Worm (Caenorhabditis elegans) whole organism, L3 larva: Measurements from ENCODE around the gene C05E11.3.
A peak's percentile ranks its signal among the peaks of the same experiment; 100 is the strongest.

Experiments
- R02D3.7 ChIP-seq: fragments of 150-350 bp; optimal IDR thresholded peaks from 2 replicates; lab custom pipeline; 2014; ENCODE audit warnings: missing biosample characterization, missing genetic modification characterization
- ceh-82 ChIP-seq: fragments of 150-350 bp; optimal IDR thresholded peaks from 2 replicates; lab custom pipeline; 2014; ENCODE audit warnings: missing biosample characterization, missing genetic modification characterization
- ceh-9 ChIP-seq: sonication (generic microtip); optimal IDR thresholded peaks from 2 replicates; lab custom pipeline; 2018; ENCODE audit warnings: missing biosample characterization, missing genetic modification characterization
- egl-27 ChIP-seq: sonication (generic microtip); optimal IDR thresholded peaks from 4 replicates; lab custom pipeline; 2017; ENCODE audit warnings: missing biosample characterization, missing genetic modification reagents, missing genetic modification characterization
- egl-5 ChIP-seq: fragments of 150-350 bp; optimal IDR thresholded peaks from 2 replicates; lab custom pipeline; 2017; ENCODE audit warnings: missing biosample characterization, missing genetic modification reagents, missing genetic modification characterization, inconsistent platforms
- elt-1 ChIP-seq: fragments of 150-350 bp; optimal IDR thresholded peaks from 2 replicates; lab custom pipeline; 2014; ENCODE audit warnings: missing biosample characterization, missing genetic modification characterization
- elt-2 ChIP-seq: sonication (generic microtip); optimal IDR thresholded peaks from 2 replicates; lab custom pipeline; 2016; ENCODE audit warnings: missing genetic modification reagents, mild to moderate bottlenecking, missing genetic modification characterization, missing compliant biosample characterization
- elt-3 ChIP-seq, 3 experiments: fragments of 150-350 bp in 1 of 3; sonication (generic microtip) in 2 of 3; optimal IDR thresholded peaks; 2 replicates in 2 of 3; 4 replicates in 1 of 3; lab custom pipeline; 2014 to 2017; ENCODE audit warnings: missing biosample characterization in 3 of 3, missing genetic modification characterization in 3 of 3
- fkh-10 ChIP-seq: sonication (generic microtip); optimal IDR thresholded peaks from 2 replicates; lab custom pipeline; 2017; ENCODE audit warnings: missing biosample characterization, missing genetic modification reagents, missing genetic modification characterization
- fkh-2 ChIP-seq: fragments of 150-350 bp; optimal IDR thresholded peaks from 2 replicates; lab custom pipeline; 2014; ENCODE audit warnings: missing biosample characterization, missing genetic modification reagents, missing genetic modification characterization
- hmg-11 ChIP-seq: sonication (generic microtip); optimal IDR thresholded peaks from 2 replicates; lab custom pipeline; 2016; ENCODE audit warnings: missing genetic modification characterization, missing compliant biosample characterization
- jun-1 ChIP-seq: fragments of 150-350 bp; optimal IDR thresholded peaks from 2 replicates; lab custom pipeline; 2014; ENCODE audit warnings: missing biosample characterization, missing genetic modification reagents, missing genetic modification characterization
- lin-15B ChIP-seq: fragments of 150-350 bp; optimal IDR thresholded peaks from 2 replicates; lab custom pipeline; 2014; ENCODE audit warnings: missing biosample characterization, missing genetic modification characterization
- lin-39 ChIP-seq: fragments of 150-350 bp; optimal IDR thresholded peaks from 2 replicates; lab custom pipeline; 2018; ENCODE audit warnings: missing biosample characterization, missing genetic modification reagents, missing genetic modification characterization
- lsy-12 ChIP-seq: sonication (generic microtip); optimal IDR thresholded peaks from 2 replicates; lab custom pipeline; 2016; ENCODE audit warnings: mild to moderate bottlenecking, missing genetic modification characterization, missing compliant biosample characterization
- mdl-1 ChIP-seq: fragments of 150-350 bp; optimal IDR thresholded peaks from 2 replicates; lab custom pipeline; 2014; ENCODE audit warnings: missing biosample characterization, missing genetic modification characterization
- mml-1 ChIP-seq: fragments of 150-350 bp; sonication (generic microtip); optimal IDR thresholded peaks from 3 replicates; lab custom pipeline; 2014; ENCODE audit warnings: missing biosample characterization, missing genetic modification characterization
- nfya-1 ChIP-seq: sonication (generic microtip); optimal IDR thresholded peaks from 2 replicates; lab custom pipeline; 2017; ENCODE audit warnings: missing genetic modification characterization, mild to moderate bottlenecking, missing compliant biosample characterization, antibody characterized with exemption, moderate library complexity; ENCODE audit not compliant: insufficient read depth
- nhr-11 ChIP-seq: fragments of 150-350 bp; optimal IDR thresholded peaks from 2 replicates; lab custom pipeline; 2014; ENCODE audit warnings: missing biosample characterization, missing genetic modification characterization
- nhr-12 ChIP-seq: fragments of 150-350 bp; optimal IDR thresholded peaks from 2 replicates; lab custom pipeline; 2014; ENCODE audit warnings: missing biosample characterization, missing genetic modification characterization
- nhr-23 ChIP-seq: fragments of 150-350 bp; optimal IDR thresholded peaks from 2 replicates; lab custom pipeline; 2014; ENCODE audit warnings: missing biosample characterization, missing genetic modification reagents, missing genetic modification characterization
- nhr-237 ChIP-seq: fragments of 150-350 bp; optimal IDR thresholded peaks from 2 replicates; lab custom pipeline; 2014; ENCODE audit warnings: missing biosample characterization, missing genetic modification characterization
- nhr-25 ChIP-seq: sonication (generic microtip); optimal IDR thresholded peaks from 2 replicates; lab custom pipeline; 2017; ENCODE audit warnings: missing biosample characterization, missing genetic modification characterization
- nhr-67 ChIP-seq: fragments of 150-350 bp; optimal IDR thresholded peaks from 2 replicates; lab custom pipeline; 2014; ENCODE audit warnings: missing biosample characterization, missing genetic modification characterization
- nhr-76 ChIP-seq: fragments of 150-350 bp; sonication (generic microtip); optimal IDR thresholded peaks from 5 replicates; lab custom pipeline; 2014; ENCODE audit warnings: missing biosample characterization, missing genetic modification characterization
- nhr-77 ChIP-seq: fragments of 150-350 bp; optimal IDR thresholded peaks from 2 replicates; lab custom pipeline; 2014; ENCODE audit warnings: missing biosample characterization, missing genetic modification characterization
- pqm-1 ChIP-seq: fragments of 150-350 bp; optimal IDR thresholded peaks from 2 replicates; lab custom pipeline; 2017; ENCODE audit warnings: missing biosample characterization, missing genetic modification characterization, inconsistent platforms
- skn-1 ChIP-seq: fragments of 150-350 bp; optimal IDR thresholded peaks from 2 replicates; lab custom pipeline; 2014; ENCODE audit warnings: missing biosample characterization, missing genetic modification characterization
- snpc-4 ChIP-seq: fragments of 150-350 bp; optimal IDR thresholded peaks from 2 replicates; lab custom pipeline; 2014; ENCODE audit warnings: missing biosample characterization, missing genetic modification characterization
- tbx-2 ChIP-seq: sonication (generic microtip); optimal IDR thresholded peaks from 2 replicates; lab custom pipeline; 2016; ENCODE audit warnings: mild to moderate bottlenecking, missing genetic modification characterization, missing compliant biosample characterization
- unc-39 ChIP-seq: sonication (generic microtip); optimal IDR thresholded peaks from 4 replicates; lab custom pipeline; 2017; ENCODE audit warnings: missing biosample characterization, missing genetic modification characterization
- unc-62 ChIP-seq: fragments of 150-350 bp; sonication (generic microtip); optimal IDR thresholded peaks from 4 replicates; lab custom pipeline; 2014; ENCODE audit warnings: missing biosample characterization, missing genetic modification reagents, missing genetic modification characterization
- zag-1 ChIP-seq: fragments of 150-350 bp; optimal IDR thresholded peaks from 2 replicates; lab custom pipeline; 2014; ENCODE audit warnings: missing biosample characterization, missing genetic modification characterization
- ztf-11 ChIP-seq: fragments of 150-350 bp; optimal IDR thresholded peaks from 2 replicates; lab custom pipeline; 2014; ENCODE audit warnings: missing biosample characterization, missing genetic modification characterization
- ztf-4 ChIP-seq: fragments of 150-350 bp; optimal IDR thresholded peaks from 2 replicates; lab custom pipeline; 2014; ENCODE audit warnings: missing biosample characterization, missing genetic modification characterization

Gene C05E11.3

DNA sequence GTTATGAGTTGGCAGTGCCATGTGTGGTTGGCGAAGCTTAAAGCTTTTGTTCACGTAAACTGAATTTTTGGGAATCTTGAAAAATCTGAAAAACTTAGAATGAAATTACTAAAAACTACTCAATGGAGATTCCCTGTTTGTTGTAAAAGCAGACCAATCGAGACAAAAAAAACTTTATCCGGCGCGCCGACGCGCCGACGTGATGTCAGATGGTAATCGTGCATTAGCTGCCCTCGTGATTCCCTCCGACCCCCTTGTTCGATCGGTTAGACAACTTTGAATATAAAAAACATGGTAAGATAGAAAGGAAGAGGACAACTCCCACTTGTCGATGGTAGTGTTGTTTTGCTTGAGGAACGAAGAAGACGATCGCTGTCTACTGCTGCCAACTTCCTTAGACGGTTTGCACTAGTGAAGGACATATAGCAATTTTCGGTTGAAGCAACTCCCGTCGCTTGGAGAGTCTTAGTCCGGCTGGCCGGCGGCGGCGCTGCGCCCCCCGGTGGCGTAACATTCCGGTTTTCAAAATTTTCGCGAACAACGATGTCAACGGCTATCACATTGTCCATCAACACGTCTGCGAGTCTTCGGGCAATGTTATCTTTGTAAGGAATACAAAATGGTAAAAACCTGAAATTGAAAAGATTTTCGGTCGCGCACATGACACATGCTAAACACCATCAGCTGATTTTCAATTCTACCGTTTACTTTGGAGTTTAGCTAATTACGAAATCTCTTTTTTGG lies 28.0 kb upstream of the C05E11.3 start, which contains the start of gene C07A12.18:
C07A12.18 (minus strand) TSS at position 51 of the 744 bp plus-strand sequence.
- TF ChIP-seq elt-1 (tag; lab: Kevin White, UChicago) (peak; percentile 14), unc-62 (no peak)

DNA sequence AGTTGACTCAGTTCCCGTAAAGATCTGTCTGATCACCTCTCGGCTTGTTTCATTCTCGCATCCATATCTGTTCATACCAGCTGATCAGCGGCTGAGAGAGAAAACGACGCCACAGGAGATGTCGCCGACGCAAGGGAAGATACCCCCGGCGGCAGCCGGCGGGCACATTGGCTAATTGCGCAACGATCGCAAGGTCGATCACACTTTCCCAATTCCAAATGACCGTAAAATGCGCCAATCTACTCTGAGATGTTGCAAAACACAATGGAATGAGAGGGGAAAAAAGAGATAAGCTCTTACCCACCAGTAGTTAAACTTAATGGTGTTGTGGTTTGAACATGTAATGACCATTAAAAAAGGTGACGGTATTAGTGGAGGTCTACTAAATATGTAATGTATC lies 27.1 kb upstream of the C05E11.3 start:
- no peak for TF ChIP-seq elt-3 (tag; optimal IDR thresholded peaks at IDR 0.05; lab: Kevin White, UChicago)
- no peak for TF ChIP-seq nhr-76
- no peak for TF ChIP-seq zag-1 (tag; lab: Kevin White, UChicago)
- no peak for TF ChIP-seq nhr-237 (tag; lab: Kevin White, UChicago)
- TF ChIP-seq mml-1 (tag; lab: Kevin White, UChicago) = no peak
- TF ChIP-seq elt-2 = no peak
- TF ChIP-seq ztf-11 = no peak
- TF ChIP-seq nhr-77 (tag; lab: Kevin White, UChicago) = no peak
- TF ChIP-seq unc-39 (tag; lab: Kevin White, UChicago) = no peak
- TF ChIP-seq hmg-11 (tag; lab: Kevin White, UChicago) = no peak
- no peak for TF ChIP-seq pqm-1 (tag; lab: Kevin White, UChicago)
- no peak for TF ChIP-seq nhr-67 (tag; lab: Kevin White, UChicago)
- TF ChIP-seq ceh-9 = no peak
- TF ChIP-seq fkh-10 (GFP tag; lab: Kevin White, UChicago) = no peak
- peak; percentile 70 for TF ChIP-seq nhr-23 (tag; lab: Kevin White, UChicago)
- no peak for TF ChIP-seq fkh-2 (tag; lab: Kevin White, UChicago)
- no peak for TF ChIP-seq lsy-12 (tag; lab: Kevin White, UChicago)
- TF ChIP-seq nhr-25 (tag; lab: Kevin White, UChicago) = peak; percentile 59

ce11 chrX:4553033-4553432 lies 25.0 kb upstream of the C05E11.3 start:
- TF ChIP-seq fkh-10 (GFP tag; lab: Kevin White, UChicago) = no peak
- no peak for TF ChIP-seq elt-2
- TF ChIP-seq hmg-11 (tag; lab: Kevin White, UChicago) = no peak
- peak; percentile 13 for TF ChIP-seq elt-1 (tag; lab: Kevin White, UChicago)
- no peak for TF ChIP-seq snpc-4 (tag; lab: Kevin White, UChicago)
- no peak for TF ChIP-seq egl-5 (tag; lab: Kevin White, UChicago)
- no peak for TF ChIP-seq nhr-23 (tag; lab: Kevin White, UChicago)
- TF ChIP-seq ztf-11 = no peak
- TF ChIP-seq nhr-67 (tag; lab: Kevin White, UChicago) = no peak

DNA sequence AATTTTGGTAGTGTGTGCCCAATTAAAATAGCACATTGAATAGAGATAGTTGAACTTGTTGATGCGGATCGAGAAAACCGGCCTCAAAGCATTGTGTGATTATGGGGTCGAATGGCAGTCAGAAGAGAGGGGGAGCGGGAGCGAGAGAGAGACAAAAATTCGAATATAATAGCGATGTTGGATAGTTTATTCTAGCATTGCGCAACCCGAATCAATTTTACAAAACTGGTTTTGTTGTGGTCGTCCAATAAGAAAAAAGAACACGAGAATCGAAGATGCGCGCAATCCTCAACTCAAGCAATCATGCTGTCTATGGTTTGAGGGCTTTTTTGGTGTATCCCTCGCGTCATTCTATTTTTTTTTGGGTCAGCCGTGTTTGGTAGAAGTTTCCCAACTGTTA lies 24.6 kb upstream of the C05E11.3 start:
- TF ChIP-seq nhr-237 (tag; lab: Kevin White, UChicago) (no peak), R02D3.7 (tag; lab: Kevin White, UChicago) (no peak), nhr-11 (tag; lab: Kevin White, UChicago) (no peak), mml-1 (tag; lab: Kevin White, UChicago) (no peak), ceh-82 (tag; lab: Kevin White, UChicago) (no peak), nhr-67 (tag; lab: Kevin White, UChicago) (no peak), skn-1 (tag; lab: Kevin White, UChicago) (no peak), ztf-11 (no peak), egl-5 (tag; lab: Kevin White, UChicago) (no peak), elt-2 (no peak), ceh-9 (no peak), ztf-4 (tag; lab: Kevin White, UChicago) (no peak), egl-27 (tag; lab: Kevin White, UChicago) (no peak), lin-15B (tag; lab: Kevin White, UChicago) (no peak), mdl-1 (tag; lab: Kevin White, UChicago) (no peak), fkh-10 (GFP tag; lab: Kevin White, UChicago) (no peak), nhr-77 (tag; lab: Kevin White, UChicago) (no peak)

DNA sequence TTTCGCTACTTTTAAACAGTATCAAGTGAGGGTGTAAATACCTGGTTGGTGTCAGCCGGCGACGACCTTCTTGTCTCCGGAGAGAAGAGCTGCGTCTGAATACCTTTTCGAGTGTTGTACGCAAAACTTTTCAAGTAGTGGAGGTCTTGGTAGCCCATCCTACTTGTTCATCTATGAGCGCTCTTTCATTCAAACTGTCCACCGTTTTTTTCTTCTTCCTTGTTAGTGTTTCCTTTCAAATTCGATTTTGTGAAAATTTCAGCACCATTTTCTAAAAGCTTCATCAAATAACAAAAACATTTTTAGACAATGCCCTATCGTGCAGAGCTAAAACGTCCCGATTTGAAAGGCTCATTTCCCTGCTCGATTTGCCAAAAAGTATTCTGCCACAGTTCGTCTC lies 23.7 kb upstream of the C05E11.3 start, which contains the start of gene ham-2:
ham-2 (plus strand) TSS at position 301 of the 400 bp plus-strand sequence.
- TF ChIP-seq lin-39 (tag; lab: Kevin White, UChicago) (no peak), elt-1 (tag; lab: Kevin White, UChicago) (no peak), jun-1 (tag; lab: Kevin White, UChicago) (no peak), elt-2 (no peak), nhr-11 (tag; lab: Kevin White, UChicago) (no peak), nhr-12 (tag; lab: Kevin White, UChicago) (no peak), tbx-2 (tag; lab: Kevin White, UChicago) (no peak), ztf-11 (no peak), mdl-1 (tag; lab: Kevin White, UChicago) (no peak), nfya-1 (tag; lab: Kevin White, UChicago) (no peak), unc-39 (tag; lab: Kevin White, UChicago) (no peak), hmg-11 (tag; lab: Kevin White, UChicago) (no peak), nhr-77 (tag; lab: Kevin White, UChicago) (no peak), nhr-76 (no peak)
